Worm (Caenorhabditis elegans): ENCODE measurements around the gene atg-4.2.

atg-4.2 gene

DNA sequence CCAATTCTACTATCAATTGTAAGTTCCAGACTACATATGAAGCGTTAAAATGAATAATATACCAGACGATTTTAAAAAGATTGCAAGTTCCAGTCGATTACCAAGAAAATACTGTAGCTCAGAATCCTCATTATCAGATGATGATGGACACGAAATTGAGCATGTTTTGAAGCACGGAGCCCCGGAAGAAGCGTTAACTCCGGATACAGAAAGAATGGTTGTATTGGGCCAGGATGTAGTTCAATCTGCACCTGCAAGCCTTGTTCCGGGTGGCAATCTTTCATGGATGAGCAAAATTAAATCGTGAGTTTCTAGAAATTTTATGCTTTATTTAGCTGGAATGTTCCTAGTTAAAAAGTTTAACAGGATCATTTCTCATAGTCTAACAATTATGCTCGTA is at the start of gene atg-4.2:
atg-4.2 (plus strand) TSS at position 24 of the 400 bp plus-strand sequence.
- TF ChIP-seq aly-1 (tag; optimal IDR thresholded peaks at IDR 0.05) (no peak), ceh-13 (GFP tag; optimal IDR thresholded peaks at IDR 0.05) (no peak), ets-7 (tag; optimal IDR thresholded peaks at IDR 0.05) (no peak), scrt-1 (GFP tag; IDR thresholded peaks at IDR 0.05) (no peak)

DNA sequence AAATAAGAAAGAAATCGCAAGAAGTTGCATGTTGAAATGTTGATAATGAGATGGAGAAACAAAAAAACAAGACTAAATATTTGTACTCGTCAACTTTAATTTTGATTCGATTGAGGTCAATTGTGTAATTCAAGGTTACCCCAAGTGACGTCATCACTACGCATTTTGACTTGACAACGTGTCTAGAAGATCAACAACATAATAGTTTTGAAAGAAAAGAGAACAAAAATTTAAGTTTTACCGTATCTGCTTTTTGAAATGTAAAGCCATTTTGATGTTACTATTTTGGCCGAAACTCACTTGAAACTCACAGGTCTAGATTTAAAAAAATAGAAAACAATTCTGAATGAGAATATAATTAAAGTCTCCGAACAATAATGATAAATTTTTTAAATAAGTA is 46.9 kb upstream of the atg-4.2 start, which contains the start of gene dsl-5:
dsl-5 (minus strand) TSS at position 101 of the 400 bp plus-strand sequence.
- TF ChIP-seq flt-1 (GFP tag; IDR thresholded peaks at IDR 0.05) = no peak
- TF ChIP-seq tra-4 (tag; optimal IDR thresholded peaks at IDR 0.05) = no peak
- TF ChIP-seq pes-1 (GFP tag; IDR thresholded peaks at IDR 0.05) = no peak
- no peak for TF ChIP-seq hnd-1 (tag; optimal IDR thresholded peaks at IDR 0.05)
- no peak for TF ChIP-seq ama-1 (optimal IDR thresholded peaks at IDR 0.05)
- no peak for TF ChIP-seq sea-1 (GFP tag; conservative IDR thresholded peaks at IDR 0.05)
- TF ChIP-seq tbx-11 (GFP tag; IDR thresholded peaks at IDR 0.05) = no peak
- TF ChIP-seq ets-7 (tag; optimal IDR thresholded peaks at IDR 0.05) = no peak
- no peak for TF ChIP-seq F13C5.2 (tag; optimal IDR thresholded peaks at IDR 0.05)
- no peak for TF ChIP-seq scrt-1 (GFP tag; IDR thresholded peaks at IDR 0.05)
- no peak for TF ChIP-seq ceh-13 (GFP tag; optimal IDR thresholded peaks at IDR 0.05)
- no peak for TF ChIP-seq ceh-36 (tag; optimal IDR thresholded peaks at IDR 0.05)
- no peak for TF ChIP-seq hmg-4 (GFP tag; optimal IDR thresholded peaks at IDR 0.05)
- no peak for TF ChIP-seq hmbx-1 (tag; optimal IDR thresholded peaks at IDR 0.05)
- TF ChIP-seq tbx-37 (GFP tag; conservative IDR thresholded peaks at IDR 0.05) = no peak

DNA sequence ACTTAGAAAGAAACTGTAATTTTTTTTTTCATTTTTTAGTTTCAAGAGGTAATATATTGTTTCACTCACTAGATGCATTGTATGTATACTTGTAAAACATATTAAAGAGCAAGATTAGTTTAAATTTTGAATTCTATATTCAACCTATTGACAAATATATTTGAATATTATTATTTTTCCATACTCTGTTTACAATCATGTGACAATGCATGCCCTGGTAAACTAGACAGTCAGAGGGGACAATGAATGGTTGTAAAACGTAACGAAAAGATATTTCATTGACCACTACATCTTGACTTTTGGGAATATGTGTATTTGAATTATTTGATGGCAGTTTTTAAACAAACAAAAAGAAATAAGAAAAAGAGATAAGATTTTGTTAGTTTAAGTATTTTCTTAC is 45.5 kb upstream of the atg-4.2 start:
- TF ChIP-seq tra-4 (tag; optimal IDR thresholded peaks at IDR 0.05) (no peak), scrt-1 (GFP tag; IDR thresholded peaks at IDR 0.05) (no peak), flt-1 (GFP tag; IDR thresholded peaks at IDR 0.05) (no peak), tbx-11 (GFP tag; IDR thresholded peaks at IDR 0.05) (no peak), ceh-13 (GFP tag; optimal IDR thresholded peaks at IDR 0.05) (no peak), ceh-36 (tag; optimal IDR thresholded peaks at IDR 0.05) (no peak), hmg-4 (GFP tag; optimal IDR thresholded peaks at IDR 0.05) (no peak), tbx-37 (GFP tag; conservative IDR thresholded peaks at IDR 0.05) (no peak), ets-7 (tag; optimal IDR thresholded peaks at IDR 0.05) (no peak), B0310.2 (tag; optimal IDR thresholded peaks at IDR 0.05) (no peak)

DNA sequence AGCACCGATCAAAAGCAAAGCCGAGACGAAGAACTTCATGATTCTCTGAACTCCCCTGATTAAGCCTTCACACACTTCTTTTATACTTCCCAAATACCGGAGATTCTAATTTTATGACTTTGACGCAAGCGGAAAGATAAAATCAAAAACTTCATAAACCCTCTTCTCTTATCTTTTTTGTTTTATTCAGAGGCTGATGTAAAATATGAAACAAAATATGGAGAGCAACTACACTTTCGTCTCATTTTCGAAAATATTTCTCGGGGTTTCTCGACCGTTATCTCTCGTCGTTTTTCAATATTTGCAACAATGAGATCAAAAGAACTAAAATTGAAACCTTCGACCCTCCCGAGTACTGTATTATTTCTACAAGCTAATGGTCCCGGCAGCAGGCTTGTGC is 44.8 kb upstream of the atg-4.2 start, which contains the start of gene lys-4:
lys-4 (minus strand) TSS at position 115 of the 400 bp plus-strand sequence.
- TF ChIP-seq hmg-4 (GFP tag; optimal IDR thresholded peaks at IDR 0.05) (no peak), ets-7 (tag; optimal IDR thresholded peaks at IDR 0.05) (no peak), flt-1 (GFP tag; IDR thresholded peaks at IDR 0.05) (no peak)

DNA sequence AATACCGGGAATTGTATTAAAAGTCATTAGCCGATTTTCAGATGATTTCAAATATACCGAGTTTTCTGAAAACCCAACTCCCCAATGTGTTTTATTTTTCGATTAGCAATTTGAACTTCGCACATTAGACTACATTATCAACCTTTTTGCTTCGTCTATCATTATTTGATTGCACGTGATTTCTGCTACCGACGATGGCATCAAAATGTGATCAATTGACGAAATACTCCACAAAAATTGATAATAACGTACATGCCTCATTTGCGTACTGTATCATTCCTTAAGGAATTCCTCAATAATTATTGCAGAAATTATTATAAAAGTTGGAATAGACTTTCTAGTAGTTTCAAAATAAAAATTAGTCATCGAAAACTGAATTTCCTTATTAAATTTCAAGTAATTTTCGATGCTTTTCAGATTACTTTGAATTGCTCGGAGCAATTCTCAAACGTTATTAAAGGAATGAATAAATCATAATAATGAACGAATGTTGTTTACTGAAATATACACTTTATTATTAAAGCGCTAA is 44.0 kb upstream of the atg-4.2 start:
- no peak for TF ChIP-seq aly-1 (tag; optimal IDR thresholded peaks at IDR 0.05)
- no peak for TF ChIP-seq F13C5.2 (tag; optimal IDR thresholded peaks at IDR 0.05)
- TF ChIP-seq ceh-13 (GFP tag; optimal IDR thresholded peaks at IDR 0.05) = no peak

DNA sequence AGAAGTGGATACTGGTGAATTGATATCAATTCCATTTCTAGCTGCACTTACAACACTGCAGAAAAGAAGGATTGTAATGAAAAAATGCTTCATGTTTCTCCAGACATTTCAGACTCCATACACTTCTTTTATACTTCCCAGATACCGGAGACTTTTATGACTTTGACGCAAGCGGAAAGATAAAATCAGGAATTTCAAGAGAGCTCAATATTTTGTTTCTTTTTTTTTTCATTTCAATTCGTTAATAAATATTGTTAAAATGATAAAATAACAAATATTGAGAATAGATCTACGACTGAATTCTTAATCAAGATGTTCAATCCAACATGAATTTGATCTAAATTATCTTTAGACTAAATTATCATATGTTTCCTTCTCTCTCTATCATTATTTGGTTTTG is 42.3 kb upstream of the atg-4.2 start, which contains the start of gene lys-5:
lys-5 (minus strand) TSS at position 101 of the 400 bp plus-strand sequence.
- TF ChIP-seq F13C5.2 (tag; optimal IDR thresholded peaks at IDR 0.05) (no peak), sea-1 (GFP tag; conservative IDR thresholded peaks at IDR 0.05) (no peak), hnd-1 (tag; optimal IDR thresholded peaks at IDR 0.05) (no peak), aly-1 (tag; optimal IDR thresholded peaks at IDR 0.05) (no peak), B0310.2 (tag; optimal IDR thresholded peaks at IDR 0.05) (no peak), hmg-4 (GFP tag; optimal IDR thresholded peaks at IDR 0.05) (no peak), hmbx-1 (tag; optimal IDR thresholded peaks at IDR 0.05) (no peak), tbx-11 (GFP tag; IDR thresholded peaks at IDR 0.05) (no peak), tra-4 (tag; optimal IDR thresholded peaks at IDR 0.05) (no peak), ceh-36 (tag; optimal IDR thresholded peaks at IDR 0.05) (no peak), ceh-13 (GFP tag; optimal IDR thresholded peaks at IDR 0.05) (no peak), flt-1 (GFP tag; IDR thresholded peaks at IDR 0.05) (no peak)

DNA sequence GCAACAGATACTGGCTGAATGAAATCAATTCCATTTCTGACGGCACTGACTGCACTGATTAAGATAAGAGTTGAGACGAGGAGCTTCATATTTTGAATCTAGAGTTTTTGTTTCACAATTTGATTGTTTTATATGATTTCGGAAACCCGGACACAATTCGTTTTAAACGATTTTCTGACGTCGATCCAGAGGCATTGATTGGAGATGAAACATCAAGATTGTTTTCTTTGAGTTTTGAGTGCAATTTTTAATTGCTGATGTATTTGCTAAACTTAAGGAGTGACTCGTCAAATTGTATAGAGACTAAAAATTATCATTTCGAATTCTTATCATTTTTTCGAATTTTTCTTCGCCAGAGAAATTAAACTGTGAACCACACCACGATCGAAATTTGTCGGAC is 40.0 kb upstream of the atg-4.2 start, which contains the start of gene lys-6:
lys-6 (minus strand) TSS at position 101 of the 400 bp plus-strand sequence.
- TF ChIP-seq F13C5.2 (tag; optimal IDR thresholded peaks at IDR 0.05) = no peak
- no peak for TF ChIP-seq ceh-13 (GFP tag; optimal IDR thresholded peaks at IDR 0.05)
- TF ChIP-seq hmbx-1 (tag; optimal IDR thresholded peaks at IDR 0.05) = no peak

DNA sequence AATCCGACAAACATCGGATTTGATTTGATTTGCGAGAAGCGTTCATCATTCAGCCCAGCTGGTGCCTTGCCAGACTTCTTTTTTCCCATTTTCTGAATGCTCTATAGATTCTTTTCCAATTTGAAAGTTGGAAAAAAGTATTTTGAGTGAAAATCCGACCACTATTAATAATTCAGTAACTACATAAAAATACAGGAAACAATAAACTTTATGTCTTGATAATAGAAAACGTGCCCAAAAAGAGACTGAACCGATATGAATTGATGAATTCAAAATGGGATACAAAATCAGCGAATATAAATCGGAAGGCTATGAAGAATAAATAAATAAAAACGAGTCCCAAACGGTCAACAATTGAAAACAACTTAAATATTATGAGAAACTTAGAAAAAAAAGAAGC is 36.1 kb upstream of the atg-4.2 start, which contains the start of gene F58B3.4:
F58B3.4 (minus strand) TSS at position 101 of the 400 bp plus-strand sequence.
- TF ChIP-seq aly-1 (tag; optimal IDR thresholded peaks at IDR 0.05) (no peak), ama-1 (optimal IDR thresholded peaks at IDR 0.05) (no peak), scrt-1 (GFP tag; IDR thresholded peaks at IDR 0.05) (no peak), tra-4 (tag; optimal IDR thresholded peaks at IDR 0.05) (no peak), ceh-36 (tag; optimal IDR thresholded peaks at IDR 0.05) (no peak), ets-7 (tag; optimal IDR thresholded peaks at IDR 0.05) (no peak), hmg-4 (GFP tag; optimal IDR thresholded peaks at IDR 0.05) (no peak), flt-1 (GFP tag; IDR thresholded peaks at IDR 0.05) (no peak), sea-1 (GFP tag; conservative IDR thresholded peaks at IDR 0.05) (no peak)
